Fruit fly (Drosophila melanogaster): ENCODE measurements around the gene CG7579.

Gene CG7579

DNA sequence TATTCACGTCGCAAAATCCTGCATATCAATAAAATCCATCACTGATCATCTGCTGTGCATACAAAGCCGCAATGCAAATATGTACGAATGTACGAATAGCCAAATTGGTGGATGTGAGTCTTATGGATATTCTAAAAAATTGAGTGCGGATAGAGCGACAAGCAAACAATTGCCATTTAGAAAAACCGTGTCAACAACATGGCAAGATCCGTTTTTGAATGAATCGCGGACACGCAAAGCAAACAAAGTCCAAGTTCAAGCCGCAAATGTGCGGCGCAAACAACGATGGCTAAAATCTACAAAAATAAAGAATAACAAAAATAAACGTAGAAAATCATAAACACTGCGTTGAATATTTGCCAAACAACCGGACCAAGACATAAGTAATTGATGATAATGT is 6.3 kb upstream of the CG7579 start:
- TF ChIP-seq fkh (GFP tag; optimal IDR thresholded peaks at IDR 0.05) (peak; percentile 87), Ets96B (tag; optimal IDR thresholded peaks at IDR 0.05) (no peak)

DNA sequence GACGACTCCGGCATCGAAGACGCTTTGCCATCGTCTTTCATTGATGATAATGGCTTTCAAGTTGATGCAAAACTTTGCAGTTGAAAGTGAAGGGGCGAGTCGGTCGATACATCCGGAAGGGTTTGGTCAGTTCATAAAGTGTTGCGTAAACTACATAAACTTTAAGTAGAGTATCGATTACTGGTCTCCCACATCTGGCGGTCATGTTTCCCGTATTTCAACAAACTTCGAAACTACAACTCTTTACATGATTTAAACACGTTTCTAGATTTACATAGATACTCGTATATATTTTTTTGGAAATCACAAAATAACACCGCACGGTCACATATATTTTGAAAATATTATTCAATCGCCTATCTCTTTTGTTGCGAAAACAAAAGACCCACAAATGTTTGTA is 4.6 kb upstream of the CG7579 start, which contains the start of gene CG34452:
Gene CG34452 (minus strand): TSS at position 101 of the 400 bp plus-strand sequence.
- TF ChIP-seq Sox14 (GFP tag; optimal IDR thresholded peaks at IDR 0.05) (no peak), Hr4 (GFP tag; optimal IDR thresholded peaks at IDR 0.05) (no peak), svp (GFP tag) (no peak), Hr38 (GFP tag; optimal IDR thresholded peaks at IDR 0.05) (no peak), ss (GFP tag; optimal IDR thresholded peaks at IDR 0.05) (no peak), CG6163 (GFP tag; IDR thresholded peaks at IDR 0.05) (no peak), dsx (GFP tag; optimal IDR thresholded peaks at IDR 0.05; ENCODE audit: poor library complexity, severe bottlenecking) (no peak), Sox102F (GFP tag; optimal IDR thresholded peaks at IDR 0.05) (no peak), vri (GFP tag; optimal IDR thresholded peaks at IDR 0.05) (no peak), Smox (GFP tag; optimal IDR thresholded peaks at IDR 0.05) (no peak), cyc (GFP tag; optimal IDR thresholded peaks at IDR 0.05) (no peak), CG32006 (GFP tag; optimal IDR thresholded peaks at IDR 0.05) (no peak), fkh (GFP tag; optimal IDR thresholded peaks at IDR 0.05) (no peak), topi (GFP tag; optimal IDR thresholded peaks at IDR 0.05) (no peak), CG6792 (GFP tag; optimal IDR thresholded peaks at IDR 0.05) (no peak)

DNA sequence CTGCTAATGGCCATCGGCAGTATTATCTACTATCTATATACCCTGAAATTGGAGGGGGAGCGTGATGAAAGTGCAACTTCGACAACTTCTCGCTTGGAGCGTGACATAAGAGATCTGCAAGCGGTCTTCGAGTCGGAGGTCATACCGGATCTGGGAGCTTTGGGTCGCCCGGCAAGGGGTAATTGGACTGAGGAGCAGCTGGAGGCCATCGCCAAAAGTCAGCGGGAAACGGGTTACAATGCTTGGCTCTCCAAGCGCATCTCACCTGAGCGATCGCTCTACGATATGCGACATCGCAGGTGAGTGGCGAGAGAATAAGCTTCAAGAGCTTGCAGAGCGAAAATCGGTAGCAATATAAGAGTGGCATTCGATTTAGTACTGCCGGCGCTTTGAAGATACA is 772 bp upstream of the CG7579 start:
- TF ChIP-seq CG6163 (GFP tag; IDR thresholded peaks at IDR 0.05) (0 out of 3 replicates have a peak, but pooled peaks have one; percentile 29), CG8632 (GFP tag; optimal IDR thresholded peaks at IDR 0.05) (no peak), CG8119 (GFP tag; IDR thresholded peaks at IDR 0.05) (no peak), CG11294 (GFP tag; IDR thresholded peaks at IDR 0.05) (no peak), Sox14 (GFP tag; optimal IDR thresholded peaks at IDR 0.05) (no peak), Eip78C (GFP tag) (peak; percentile 13), svp (GFP tag) (peak; percentile 39), fkh (GFP tag; optimal IDR thresholded peaks at IDR 0.05) (no peak), CG11902 (GFP tag; optimal IDR thresholded peaks at IDR 0.05) (no peak), salr (GFP tag; optimal IDR thresholded peaks at IDR 0.05) (no peak), spab (GFP tag; optimal IDR thresholded peaks at IDR 0.05) (no peak), Smox (GFP tag; optimal IDR thresholded peaks at IDR 0.05) (no peak), Ets96B (tag; optimal IDR thresholded peaks at IDR 0.05) (no peak), CG8319 (GFP tag; optimal IDR thresholded peaks at IDR 0.05) (no peak), CG3032 (tag; optimal IDR thresholded peaks at IDR 0.05) (no peak), CG6792 (GFP tag; optimal IDR thresholded peaks at IDR 0.05) (no peak), Eip75B (GFP tag; optimal IDR thresholded peaks at IDR 0.05) (no peak)

DNA sequence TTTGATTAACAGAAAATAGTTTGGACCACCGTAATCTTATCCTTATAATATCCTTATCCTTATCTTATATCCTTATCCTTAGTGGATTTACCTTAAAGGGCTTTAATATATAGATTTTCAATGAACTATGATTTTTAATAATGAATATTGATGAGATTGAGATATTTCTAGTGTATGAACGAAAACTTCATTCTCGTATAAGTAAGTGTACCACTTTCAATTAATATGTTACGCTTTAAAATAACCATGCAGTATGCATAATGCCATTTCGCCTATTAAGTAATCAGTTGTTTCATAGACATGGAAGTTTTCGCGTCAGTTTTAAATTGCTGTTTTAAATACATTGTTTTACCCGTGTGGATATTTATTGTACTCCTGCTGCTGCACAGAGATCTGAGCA is 3.8 kb downstream of the CG7579 start, which contains the start of gene CG7304:
Gene CG7304 (plus strand): TSS at position 301 of the 400 bp plus-strand sequence.
- TF ChIP-seq cyc (GFP tag; optimal IDR thresholded peaks at IDR 0.05) (no peak), CG32006 (GFP tag; optimal IDR thresholded peaks at IDR 0.05) (no peak), topi (GFP tag; optimal IDR thresholded peaks at IDR 0.05) (no peak), CG3919 (GFP tag; optimal IDR thresholded peaks at IDR 0.05) (no peak), eg (GFP tag; IDR thresholded peaks at IDR 0.05) (no peak), Blimp-1 (GFP tag; optimal IDR thresholded peaks at IDR 0.05) (no peak), CG16779 (tag; optimal IDR thresholded peaks at IDR 0.05) (no peak), CG9139 (GFP tag; optimal IDR thresholded peaks at IDR 0.05) (no peak), acj6 (GFP tag; optimal IDR thresholded peaks at IDR 0.05) (no peak), Hr4 (GFP tag; optimal IDR thresholded peaks at IDR 0.05) (no peak), vri (GFP tag; optimal IDR thresholded peaks at IDR 0.05) (no peak), Eip93F (GFP tag; optimal IDR thresholded peaks at IDR 0.05) (no peak), Sox14 (GFP tag; optimal IDR thresholded peaks at IDR 0.05) (no peak), achi (GFP tag; optimal IDR thresholded peaks at IDR 0.05) (no peak), salr (GFP tag; optimal IDR thresholded peaks at IDR 0.05) (no peak), Gug (GFP tag; IDR thresholded peaks at IDR 0.05) (no peak), Sox15 (GFP tag; optimal IDR thresholded peaks at IDR 0.05) (no peak)
